Worm (Caenorhabditis elegans): ENCODE results near the gene end-1.

DNA sequence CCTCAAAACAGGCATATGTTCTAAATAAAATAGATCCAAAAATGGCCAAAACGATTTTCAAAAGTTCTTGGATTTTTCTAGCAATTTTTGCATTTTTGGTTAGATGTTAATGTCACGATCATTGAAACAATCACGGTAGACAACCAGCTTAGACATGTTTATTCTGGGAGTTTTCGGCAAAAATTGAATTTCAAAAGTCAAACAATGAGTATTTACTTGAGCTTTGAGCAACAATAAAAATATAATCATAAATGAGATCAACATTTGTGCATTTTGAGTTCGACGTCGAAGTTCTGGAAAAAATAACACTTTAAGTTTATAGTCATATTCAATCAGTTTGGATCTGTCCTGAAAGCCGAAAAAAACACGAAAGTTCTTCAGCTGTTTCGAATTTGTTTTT lies 41.3 kb downstream of the end-1 start, which contains the start of gene T08G5.2:
- TF ChIP-seq snpc-4 (tag; optimal IDR thresholded peaks at IDR 0.05) (no peak), skn-1 (tag; optimal IDR thresholded peaks at IDR 0.05) (no peak), nhr-77 (tag; optimal IDR thresholded peaks at IDR 0.05) (no peak), ZK546.5 (tag; optimal IDR thresholded peaks at IDR 0.05) (no peak), unc-39 (tag; optimal IDR thresholded peaks at IDR 0.05) (no peak), elt-1 (tag; optimal IDR thresholded peaks at IDR 0.05) (no peak), pha-4 (tag; optimal IDR thresholded peaks at IDR 0.05) (no peak), ztf-4 (tag; optimal IDR thresholded peaks at IDR 0.05) (no peak), elt-2 (tag; optimal IDR thresholded peaks at IDR 0.05) (no peak), nhr-11 (tag; optimal IDR thresholded peaks at IDR 0.05) (no peak), nhr-76 (tag; optimal IDR thresholded peaks at IDR 0.05) (no peak), nhr-237 (tag; optimal IDR thresholded peaks at IDR 0.05) (no peak)

Measured in whole organism, L3 larva.